Fruit fly (Drosophila melanogaster) S2 (cell line): ENCODE data around the gene CG10651.

ENCODE experiments used
- CG8478 ChIP-seq: fragments of >200 bp; optimal IDR thresholded peaks from 2 replicates; lab custom pipeline; 2018
- CTCF ChIP-seq, 2 experiments: fragments of >200 bp; optimal IDR thresholded peaks; 2 replicates each; lab custom pipeline; 2018

Gene CG10651

DNA sequence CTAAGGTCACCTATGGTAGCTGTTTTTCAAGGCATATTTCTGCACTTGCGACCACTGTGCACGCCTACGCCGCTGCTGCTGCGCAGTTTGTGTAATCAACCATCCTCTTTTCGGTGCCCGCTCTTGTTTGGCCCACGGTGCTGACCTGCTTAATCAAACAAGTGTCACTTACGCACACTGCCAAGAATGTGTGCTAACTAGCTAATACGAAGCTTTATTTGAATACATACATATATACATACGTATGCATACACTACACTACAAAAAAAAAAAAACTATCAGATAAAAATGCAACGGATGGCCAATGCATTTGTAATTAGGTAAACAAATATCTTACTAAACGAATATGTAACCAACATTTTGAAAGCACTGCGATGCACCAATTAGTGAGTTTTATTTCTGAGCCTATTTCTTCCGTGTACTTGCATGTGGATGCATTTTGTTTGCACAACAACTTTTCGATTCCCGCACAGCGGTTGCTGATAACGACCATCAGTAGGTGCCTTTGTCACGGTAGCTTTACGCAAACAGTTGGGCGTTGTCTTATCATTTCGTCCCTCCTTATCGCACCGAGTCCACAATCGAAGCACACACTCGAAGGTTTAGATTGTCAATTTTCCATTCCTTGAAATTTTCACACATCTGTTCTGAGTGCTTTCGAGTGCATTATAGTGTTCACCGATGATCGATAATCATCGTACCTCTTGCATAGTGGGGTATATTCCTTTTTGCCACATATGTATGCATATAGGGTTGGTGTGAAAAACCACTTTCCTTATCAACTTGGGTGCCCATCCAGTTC lies 48.2 kb downstream of the CG10651 start:
- TF ChIP-seq CTCF (optimal IDR thresholded peaks at IDR 0.05; lab: Kevin White, UChicago) (no peak), CG8478 (lab: Kevin White, UChicago) (no peak)

DNA sequence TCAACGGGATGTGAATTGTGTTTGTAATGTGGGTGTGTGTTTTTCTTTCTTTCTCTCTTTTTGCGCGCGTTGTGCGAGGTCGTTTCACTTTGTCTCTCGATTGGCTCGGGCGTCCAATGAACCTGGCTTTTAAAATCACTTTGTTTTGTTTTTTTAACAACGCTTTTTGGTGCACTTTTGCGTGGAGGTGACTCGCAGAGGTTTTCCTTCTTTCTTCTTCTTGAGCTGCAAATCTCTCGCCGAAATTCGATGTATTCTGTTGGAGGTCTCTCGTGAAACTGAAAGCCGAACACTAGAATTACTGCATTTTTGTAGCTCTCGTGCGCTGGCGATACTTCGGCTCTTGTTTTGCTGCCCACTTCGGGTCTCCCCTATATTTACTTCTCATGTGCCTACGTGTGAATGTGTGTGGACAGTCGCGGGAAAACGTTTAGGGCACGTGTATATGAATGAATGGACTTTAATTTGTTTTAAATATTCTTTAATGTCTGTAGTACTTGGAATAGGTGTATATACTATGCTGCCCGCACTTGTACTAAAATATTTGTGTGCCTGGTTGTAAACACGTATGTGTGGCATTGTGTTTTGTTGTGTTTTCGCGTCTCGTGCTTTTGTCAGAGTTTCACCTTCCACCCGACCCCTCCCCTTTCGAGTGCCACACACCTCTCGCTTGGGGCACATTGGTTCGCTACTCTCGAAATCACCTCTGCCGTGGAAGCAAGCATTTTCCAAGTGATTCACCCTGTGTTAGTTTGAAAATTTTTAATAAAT lies 49.8 kb downstream of the CG10651 start, which contains the start of gene fok:
Gene fok (minus strand): TSS at position 286 of the 771 bp plus-strand sequence.
- TF ChIP-seq CG8478 (lab: Kevin White, UChicago) (no peak), CTCF (optimal IDR thresholded peaks at IDR 0.05; lab: Kevin White, UChicago) (no peak)

dm6 chr2L:20084068-20084651 lies 50.6 kb downstream of the CG10651 start:
- TF ChIP-seq CG8478 (lab: Kevin White, UChicago) (no peak), CTCF (optimal IDR thresholded peaks at IDR 0.05; lab: Kevin White, UChicago) (no peak)
